Fruit fly (Drosophila melanogaster) Kc167 (cell line): Measurements from ENCODE around the gene CG15554.

ENCODE experiments used
- Myc ChIP-seq: fragments of >200 bp; optimal IDR thresholded peaks from 2 replicates; lab custom pipeline; 2017; ENCODE audit warnings: missing external identifiers
- Sin3A ChIP-seq: fragments of >200 bp; optimal IDR thresholded peaks from 2 replicates; lab custom pipeline; 2018; ENCODE audit warnings: missing external identifiers
- h ChIP-seq: fragments of >200 bp; optimal IDR thresholded peaks from 3 replicates; lab custom pipeline; 2018; ENCODE audit warnings: missing external identifiers
- insv ChIP-seq: fragments of >200 bp; optimal IDR thresholded peaks from 3 replicates; lab custom pipeline; 2018; ENCODE audit warnings: missing external identifiers
- psq ChIP-seq: fragments of >200 bp; optimal IDR thresholded peaks from 2 replicates; lab custom pipeline; 2017; ENCODE audit warnings: missing external identifiers
- ttk ChIP-seq: sonication (Bioruptor generic); optimal IDR thresholded peaks from 2 replicates; lab custom pipeline; 2017; ENCODE audit warnings: missing external identifiers

The CG15554 gene

dm6 chr3R:31146920-31147319 lies 21.0 kb downstream of the CG15554 start:
- no peak for TF ChIP-seq Myc (lab: Kevin White, UChicago)
- no peak for TF ChIP-seq psq (lab: Kevin White, UChicago)
- TF ChIP-seq insv (lab: Kevin White, UChicago) = no peak
- TF ChIP-seq ttk (lab: Kevin White, UChicago) = no peak
- TF ChIP-seq Sin3A (lab: Kevin White, UChicago) = no peak
- TF ChIP-seq h (lab: Kevin White, UChicago) = no peak

DNA sequence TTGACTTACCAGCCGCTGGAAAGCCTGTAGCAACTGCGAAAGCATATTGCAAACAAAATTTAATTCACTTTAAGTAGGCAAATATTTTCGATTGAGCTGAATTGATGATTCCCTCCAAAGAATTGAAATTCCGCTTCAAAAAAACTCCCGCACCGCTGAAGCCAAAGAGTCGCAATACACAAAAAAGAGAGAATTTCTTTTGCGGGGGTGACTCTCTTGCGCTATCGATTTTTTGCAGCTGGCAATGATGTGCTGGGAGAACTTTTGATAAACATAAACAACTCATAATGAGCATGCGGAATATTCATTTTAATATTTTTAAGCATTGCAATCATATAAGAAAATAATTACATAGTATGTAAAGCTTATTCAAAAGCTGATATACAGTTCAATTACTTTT lies 42.5 kb downstream of the CG15554 start:
- TF ChIP-seq psq (lab: Kevin White, UChicago) (no peak), Myc (lab: Kevin White, UChicago) (no peak), insv (lab: Kevin White, UChicago) (no peak), ttk (lab: Kevin White, UChicago) (no peak), Sin3A (lab: Kevin White, UChicago) (no peak), h (lab: Kevin White, UChicago) (no peak)

dm6 chr3R:31168968-31169367 lies 43.0 kb downstream of the CG15554 start, which contains the start of gene stops:
stops (minus strand) TSS chr3R:31169106.
- TF ChIP-seq Myc (lab: Kevin White, UChicago) (no peak), Sin3A (lab: Kevin White, UChicago) (no peak), psq (lab: Kevin White, UChicago) (no peak), h (lab: Kevin White, UChicago) (no peak), insv (lab: Kevin White, UChicago) (no peak), ttk (lab: Kevin White, UChicago) (no peak)
